Fruit fly (Drosophila melanogaster) whole organism, embryonic: ENCODE measurements around the gene Diedel2.
A peak's percentile ranks its signal among the peaks of the same experiment; 100 is the strongest.

Experiments
- Ada2b ChIP-seq: fragments of 200-800 bp; sonication (Bioruptor generic); IDR thresholded peaks from 2 replicates; pipeline ENCODE4 v1.3.6; 2022; ENCODE audit warnings: missing biosample characterization, missing genetic modification characterization
- Antp ChIP-seq: fragments of 200-800 bp; sonication (Bioruptor generic); optimal IDR thresholded peaks from 3 replicates; lab custom pipeline; 2016; ENCODE audit warnings: missing biosample characterization, missing genetic modification characterization
- Atf3 ChIP-seq: fragments of 200-800 bp; sonication (Bioruptor generic); optimal IDR thresholded peaks from 3 replicates; lab custom pipeline; 2016; ENCODE audit warnings: missing biosample characterization, missing genetic modification characterization
- CG10543 ChIP-seq: fragments of 200-800 bp; sonication (Bioruptor generic); optimal IDR thresholded peaks from 3 replicates; lab custom pipeline; 2017; ENCODE audit warnings: missing biosample characterization, mild to moderate bottlenecking, missing genetic modification characterization, moderate library complexity
- CG11696 ChIP-seq: fragments of 200-800 bp; sonication (Bioruptor generic); IDR thresholded peaks from 2 replicates; pipeline ENCODE4 v1.3.6; 2022; ENCODE audit warnings: missing biosample characterization, missing genetic modification characterization
- CG12155 ChIP-seq: fragments of 200-800 bp; sonication (Bioruptor generic); optimal IDR thresholded peaks from 3 replicates; lab custom pipeline; 2016; ENCODE audit warnings: missing biosample characterization, missing genetic modification characterization
- CG12744 ChIP-seq: fragments of 200-800 bp; sonication (Bioruptor generic); optimal IDR thresholded peaks from 2 replicates; lab custom pipeline; 2016; ENCODE audit warnings: missing biosample characterization, missing genetic modification characterization
- CG15073 ChIP-seq: fragments of 200-800 bp; sonication (Bioruptor generic); optimal IDR thresholded peaks from 2 replicates; lab custom pipeline; 2016; ENCODE audit warnings: missing biosample characterization, missing genetic modification characterization
- CG17568 ChIP-seq: fragments of 200-800 bp; sonication (Bioruptor generic); optimal IDR thresholded peaks from 2 replicates; lab custom pipeline; 2018; ENCODE audit warnings: missing biosample characterization, mild to moderate bottlenecking, missing genetic modification characterization, moderate library complexity
- CG17829 ChIP-seq: fragments of 200-800 bp; optimal IDR thresholded peaks from 2 replicates; lab custom pipeline; 2019; ENCODE audit warnings: missing biosample characterization, mild to moderate bottlenecking, missing genetic modification characterization, moderate library complexity
- CG18476 ChIP-seq: fragments of 200-800 bp; sonication (Bioruptor generic); optimal IDR thresholded peaks from 2 replicates; lab custom pipeline; 2016; ENCODE audit warnings: missing biosample characterization, mild to moderate bottlenecking, missing genetic modification characterization
- CG31224 ChIP-seq: fragments of 200-800 bp; sonication (Bioruptor generic); IDR thresholded peaks from 2 replicates; pipeline ENCODE4 v1.3.6; 2022; ENCODE audit warnings: missing biosample characterization, missing genetic modification characterization
- CG31388 ChIP-seq: fragments of 200-800 bp; sonication (Bioruptor generic); optimal IDR thresholded peaks from 2 replicates; lab custom pipeline; 2016; ENCODE audit warnings: missing biosample characterization, missing genetic modification characterization
- CG4404 ChIP-seq: fragments of 200-800 bp; sonication (Bioruptor generic); IDR thresholded peaks from 2 replicates; pipeline ENCODE4 v1.3.6; 2022; ENCODE audit warnings: missing biosample characterization, missing genetic modification characterization
- CG4730 ChIP-seq: fragments of 200-800 bp; sonication (Bioruptor generic); IDR thresholded peaks from 2 replicates; pipeline ENCODE4 v1.3.6; 2022; ENCODE audit warnings: missing biosample characterization, missing genetic modification characterization
- CG6813 ChIP-seq: fragments of 200-800 bp; sonication (Bioruptor generic); optimal IDR thresholded peaks from 2 replicates; lab custom pipeline; 2017; ENCODE audit warnings: missing biosample characterization, missing genetic modification characterization, mild to moderate bottlenecking, moderate library complexity, missing genetic modification reagents
- CG8924 ChIP-seq: fragments of 200-800 bp; optimal IDR thresholded peaks from 3 replicates; lab custom pipeline; 2019; ENCODE audit warnings: missing biosample characterization, mild to moderate bottlenecking, missing genetic modification characterization, moderate library complexity
- CG9609 ChIP-seq: fragments of 200-800 bp; sonication (Bioruptor generic); optimal IDR thresholded peaks from 3 replicates; lab custom pipeline; 2016; ENCODE audit warnings: missing biosample characterization, missing genetic modification characterization
- CG9932 ChIP-seq: fragments of 200-800 bp; sonication (Bioruptor generic); IDR thresholded peaks from 2 replicates; pipeline ENCODE4 v1.3.6; 2022; ENCODE audit warnings: missing biosample characterization, missing genetic modification characterization
- Drgx ChIP-seq: fragments of 200-800 bp; sonication (Bioruptor generic); IDR thresholded peaks from 2 replicates; pipeline ENCODE4 v1.3.6; 2022; ENCODE audit warnings: missing biosample characterization, missing genetic modification characterization
- Ets65A ChIP-seq: fragments of 200-800 bp; sonication (Bioruptor generic); peaks from one replicate; lab custom pipeline; 2016; ENCODE audit warnings: missing biosample characterization, missing genetic modification characterization
- Fer2 ChIP-seq: fragments of 200-800 bp; sonication (Bioruptor generic); optimal IDR thresholded peaks from 2 replicates; lab custom pipeline; 2018; ENCODE audit warnings: missing biosample characterization, mild to moderate bottlenecking, missing genetic modification characterization, moderate library complexity
- MTF-1 ChIP-seq: fragments of 200-800 bp; sonication (Bioruptor generic); optimal IDR thresholded peaks from 2 replicates; lab custom pipeline; 2018; ENCODE audit warnings: missing biosample characterization, mild to moderate bottlenecking, missing genetic modification characterization, borderline replicate concordance
- NfI ChIP-seq: fragments of 200-800 bp; sonication (Bioruptor generic); optimal IDR thresholded peaks from 3 replicates; lab custom pipeline; 2018; ENCODE audit warnings: missing biosample characterization, mild to moderate bottlenecking, missing genetic modification characterization, moderate library complexity
- Rfx ChIP-seq: fragments of 200-800 bp; sonication (Bioruptor generic); IDR thresholded peaks from 2 replicates; pipeline ENCODE4 v1.3.6; 2022; ENCODE audit warnings: missing biosample characterization, missing genetic modification characterization
- Sox100B ChIP-seq: fragments of 200-800 bp; sonication (Bioruptor generic); optimal IDR thresholded peaks from 3 replicates; lab custom pipeline; 2018; ENCODE audit warnings: missing biosample characterization, mild to moderate bottlenecking, missing genetic modification characterization
- Ssrp ChIP-seq: fragments of 200-800 bp; sonication (Bioruptor generic); optimal IDR thresholded peaks from 2 replicates; lab custom pipeline; 2018; ENCODE audit warnings: missing biosample characterization, mild to moderate bottlenecking, missing genetic modification characterization, moderate library complexity
- Taf1 ChIP-seq: fragments of 200-800 bp; sonication (Bioruptor generic); IDR thresholded peaks from 2 replicates; pipeline ENCODE4 v1.3.6; 2022; ENCODE audit warnings: missing biosample characterization, missing genetic modification characterization
- Xbp1 ChIP-seq: fragments of 200-800 bp; sonication (Bioruptor generic); optimal IDR thresholded peaks from 3 replicates; lab custom pipeline; 2016; ENCODE audit warnings: missing biosample characterization, mild to moderate bottlenecking, missing genetic modification characterization
- abd-A ChIP-seq: fragments of 200-800 bp; sonication (Bioruptor generic); optimal IDR thresholded peaks from 3 replicates; lab custom pipeline; 2019; ENCODE audit warnings: missing biosample characterization, mild to moderate bottlenecking, missing genetic modification characterization, moderate library complexity
- aop ChIP-seq: fragments of 200-800 bp; sonication (Bioruptor generic); IDR thresholded peaks from 2 replicates; pipeline ENCODE4 v1.3.6; 2022; ENCODE audit warnings: missing biosample characterization, missing genetic modification characterization
- ap ChIP-seq: fragments of 200-800 bp; sonication (Bioruptor generic); IDR thresholded peaks from 2 replicates; pipeline ENCODE4 v1.3.6; 2022; ENCODE audit warnings: missing biosample characterization, missing genetic modification characterization
- bab2 ChIP-seq: fragments of 200-800 bp; sonication (Bioruptor generic); optimal IDR thresholded peaks from 2 replicates; lab custom pipeline; 2016; ENCODE audit warnings: missing biosample characterization, missing genetic modification characterization
- dysf ChIP-seq: fragments of 200-800 bp; sonication (Bioruptor generic); IDR thresholded peaks from 3 replicates; pipeline ENCODE4 v1.3.6; 2022; ENCODE audit warnings: missing biosample characterization, missing genetic modification characterization
- ewg ChIP-seq: fragments of 200-800 bp; sonication (Bioruptor generic); optimal IDR thresholded peaks from 3 replicates; lab custom pipeline; 2017; ENCODE audit warnings: mild to moderate bottlenecking, missing biosample characterization, missing genetic modification reagents, missing genetic modification characterization
- gce ChIP-seq: fragments of 200-800 bp; sonication (Bioruptor generic); IDR thresholded peaks from 3 replicates; pipeline ENCODE4 v1.3.6; 2022; ENCODE audit warnings: missing biosample characterization, missing genetic modification characterization
- gfzf ChIP-seq: fragments of 200-800 bp; sonication (Bioruptor generic); optimal IDR thresholded peaks from 2 replicates; lab custom pipeline; 2016; ENCODE audit warnings: missing biosample characterization, mild to moderate bottlenecking, missing genetic modification characterization, moderate library complexity
- grn ChIP-seq: fragments of 200-800 bp; sonication (Bioruptor generic); optimal IDR thresholded peaks from 3 replicates; lab custom pipeline; 2017; ENCODE audit warnings: missing biosample characterization, missing genetic modification characterization
- inv ChIP-seq: fragments of 200-800 bp; sonication (Bioruptor generic); IDR thresholded peaks from 2 replicates; pipeline ENCODE4 v1.3.6; 2022; ENCODE audit warnings: missing biosample characterization, missing genetic modification characterization; ENCODE audit not compliant: partially characterized antibody
- kni ChIP-seq: fragments of 200-800 bp; sonication (Bioruptor generic); optimal IDR thresholded peaks from 3 replicates; lab custom pipeline; 2017; ENCODE audit warnings: mild to moderate bottlenecking, missing biosample characterization, missing genetic modification reagents, missing genetic modification characterization
- mld ChIP-seq: fragments of 200-800 bp; sonication (Bioruptor generic); IDR thresholded peaks from 3 replicates; pipeline ENCODE4 v1.3.6; 2022; ENCODE audit warnings: missing biosample characterization, missing genetic modification characterization; ENCODE audit not compliant: partially characterized antibody
- otp ChIP-seq: fragments of 200-800 bp; sonication (Bioruptor generic); IDR thresholded peaks from 3 replicates; pipeline ENCODE4, ENCODE4 v1.3.6; 2022; ENCODE audit warnings: missing biosample characterization, missing genetic modification characterization
- pnt ChIP-seq: fragments of 200-800 bp; sonication (Bioruptor generic); optimal IDR thresholded peaks from 3 replicates; lab custom pipeline; 2016; ENCODE audit warnings: missing biosample characterization, missing genetic modification characterization
- ranshi ChIP-seq: fragments of 200-800 bp; sonication (Bioruptor generic); IDR thresholded peaks from 2 replicates; pipeline ENCODE4 v1.3.6; 2022; ENCODE audit warnings: missing biosample characterization, missing genetic modification characterization
- row ChIP-seq: fragments of 200-800 bp; sonication (Bioruptor generic); IDR thresholded peaks from 3 replicates; pipeline ENCODE4 v1.3.6; 2022; ENCODE audit warnings: missing biosample characterization, missing genetic modification characterization
- scrt ChIP-seq: fragments of 200-800 bp; sonication (Bioruptor generic); optimal IDR thresholded peaks from 2 replicates; lab custom pipeline; 2018; ENCODE audit warnings: missing biosample characterization, mild to moderate bottlenecking, missing genetic modification characterization, moderate library complexity
- sim ChIP-seq: fragments of 200-800 bp; sonication (Bioruptor generic); IDR thresholded peaks from 2 replicates; pipeline ENCODE4 v1.3.6; 2022; ENCODE audit warnings: missing biosample characterization, missing genetic modification characterization
- sisA ChIP-seq: fragments of 200-800 bp; sonication (Bioruptor generic); IDR thresholded peaks from 2 replicates; pipeline ENCODE4 v1.3.6; 2022; ENCODE audit warnings: missing biosample characterization, missing genetic modification characterization
- sob ChIP-seq: fragments of 200-800 bp; sonication (Bioruptor generic); IDR thresholded peaks from 2 replicates; pipeline ENCODE4 v1.3.6; 2022; ENCODE audit warnings: missing biosample characterization, missing genetic modification characterization
- sr ChIP-seq: fragments of 200-800 bp; sonication (Bioruptor generic); IDR thresholded peaks from 3 replicates; pipeline ENCODE4 v1.3.6; 2022; ENCODE audit warnings: missing biosample characterization, missing genetic modification characterization

Diedel2 gene

DNA sequence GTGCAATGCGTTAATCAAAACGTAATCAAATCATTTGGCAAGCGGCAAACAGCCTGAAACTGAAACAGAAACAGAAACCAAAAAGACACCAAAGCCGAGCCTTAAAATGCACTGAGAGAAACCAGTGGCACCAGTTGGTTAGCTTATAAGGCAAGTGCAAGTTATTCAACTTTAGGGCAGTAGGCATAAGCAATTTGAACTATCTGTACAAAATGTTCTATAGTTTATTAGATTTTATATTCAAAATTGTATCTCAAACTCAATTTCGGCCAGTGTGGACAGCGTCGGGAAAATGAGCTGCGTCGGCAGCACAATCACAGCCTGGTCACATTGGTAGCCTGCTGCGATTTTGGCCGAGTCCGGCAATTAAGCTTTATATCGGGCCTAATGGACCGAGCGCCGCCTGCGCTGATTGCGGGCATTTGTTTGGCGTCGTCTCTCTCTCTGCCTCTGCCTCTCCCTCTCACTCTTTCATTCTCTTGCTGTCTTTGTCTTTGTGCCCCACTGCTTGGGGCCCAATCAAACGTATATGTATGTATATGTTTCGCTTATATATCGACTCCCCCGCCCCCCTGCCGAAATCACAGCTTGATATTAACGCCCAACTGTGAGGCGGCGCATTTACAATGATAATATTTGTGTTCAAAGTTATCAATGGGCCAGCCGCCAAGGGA, 41.1 kb upstream of the Diedel2 start (continued):
- TF ChIP-seq CG11696 (GFP tag; lab: Robert Waterston, UW) (0 out of 2 replicates have a peak, but pooled peaks have one; percentile 26), CG9932 (peak; percentile 28; the same call in 1 of the 2 replicates), Atf3 (GFP tag; lab: Kevin White, UChicago) (peak; percentile 42), Fer2 (tag; lab: Kevin White, UChicago) (no peak), row (GFP tag; lab: Robert Waterston, UW) (peak; percentile 79), sim (GFP tag; lab: Robert Waterston, UW) (peak; percentile 74), inv (GFP tag; lab: Robert Waterston, UW) (no peak), ewg (GFP tag; lab: Kevin White, UChicago) (peak; percentile 40), CG31224 (GFP tag; lab: Robert Waterston, UW) (peak; percentile 17; the same call in 1 of the 2 replicates), CG17568 (peak; percentile 5), ap (GFP tag; lab: Robert Waterston, UW) (peak; percentile 56; the same call in 1 of the 2 replicates), Drgx (GFP tag; lab: Robert Waterston, UW) (peak; percentile 74), CG6813 (GFP tag; lab: Kevin White, UChicago) (peak; percentile 29), mld (GFP tag; lab: Robert Waterston, UW) (no peak), abd-A (tag; lab: Kevin White, UChicago) (peak; percentile 77), Xbp1 (peak; percentile 66), CG15073 (GFP tag; lab: Kevin White, UChicago) (peak; percentile 10), CG31388 (GFP tag; lab: Kevin White, UChicago) (peak; percentile 6), MTF-1 (GFP tag; lab: Kevin White, UChicago) (peak; percentile 38), gce (no peak), sr (no peak), Rfx (0 out of 2 replicates have a peak, but pooled peaks have one; percentile 18), sisA (peak; percentile 76), Ada2b (GFP tag; lab: Robert Waterston, UW) (peak; percentile 34; the same call in 1 of the 2 replicates), CG12155 (GFP tag; lab: Kevin White, UChicago) (peak; percentile 38), CG4404 (peak; percentile 77), pnt (GFP tag; lab: Kevin White, UChicago) (peak; percentile 59), CG4730 (GFP tag; lab: Robert Waterston, UW) (peak; percentile 47; the same call in 1 of the 2 replicates), Antp (GFP tag; lab: Kevin White, UChicago) (peak; percentile 57), kni (GFP tag; lab: Kevin White, UChicago) (peak; percentile 50), Sox100B (GFP tag; lab: Kevin White, UChicago) (peak; percentile 45), grn (GFP tag; lab: Kevin White, UChicago) (no peak), CG17829 (tag; lab: Kevin White, UChicago) (peak; percentile 66), CG10543 (GFP tag; lab: Kevin White, UChicago) (no peak), gfzf (GFP tag; lab: Kevin White, UChicago) (peak; percentile 20), CG8924 (tag; lab: Kevin White, UChicago) (peak; percentile 61), bab2 (GFP tag; lab: Kevin White, UChicago) (peak; percentile 58), CG18476 (GFP tag; lab: Kevin White, UChicago) (peak; percentile 46), otp (peak; percentile 73; the same call in 2 of the 3 replicates), sob (peak; percentile 48; the same call in 1 of the 2 replicates), CG12744 (GFP tag; lab: Kevin White, UChicago) (no peak), aop (GFP tag; lab: Robert Waterston, UW) (0 out of 2 replicates have a peak, but pooled peaks have one; percentile 21), Taf1 (GFP tag; lab: Robert Waterston, UW) (no peak), CG9609 (GFP tag; lab: Kevin White, UChicago) (peak; percentile 48), Ssrp (tag; lab: Kevin White, UChicago) (peak; percentile 70), Ets65A (peak; percentile 94), NfI (GFP tag; lab: Kevin White, UChicago) (peak; percentile 52), dysf (GFP tag; lab: Robert Waterston, UW) (peak; percentile 63), ranshi (GFP tag; lab: Robert Waterston, UW) (peak; percentile 58; the same call in 1 of the 2 replicates), scrt (GFP tag; lab: Kevin White, UChicago) (peak; percentile 22)
